Worm (Caenorhabditis elegans) whole organism, dauer: Measurements from ENCODE around the gene hex-5.

ENCODE experiments used
- unc-62 ChIP-seq: sonication (generic microtip); optimal IDR thresholded peaks from 2 replicates; lab custom pipeline; 2017; ENCODE audit warnings: missing biosample characterization, missing genetic modification reagents, missing genetic modification characterization

Gene hex-5

ce11 chrX:14905161-14905560, at the start of gene hex-5:
Gene hex-5 (minus strand): TSS chrX:14905261.
- TF ChIP-seq unc-62 (GFP tag; lab: Kevin White, UChicago): no peak

- no peak for TF ChIP-seq unc-62 (GFP tag; lab: Kevin White, UChicago)
Measured at ce11 chrX:14954548-14954947, 49.5 kb upstream of the hex-5 start, which contains the start of gene pag-3. Gene pag-3 (minus strand): TSS chrX:14954648.

- no peak for TF ChIP-seq unc-62 (GFP tag; lab: Kevin White, UChicago)
Measured at ce11 chrX:14951797-14952196, 46.7 kb upstream of the hex-5 start.

ce11 chrX:14947355-14947668, 42.3 kb upstream of the hex-5 start:
- no peak for TF ChIP-seq unc-62 (GFP tag; lab: Kevin White, UChicago)

- no peak for TF ChIP-seq unc-62 (GFP tag; lab: Kevin White, UChicago)
Measured at ce11 chrX:14946464-14947354, 41.6 kb upstream of the hex-5 start.

- no peak for TF ChIP-seq unc-62 (GFP tag; lab: Kevin White, UChicago)
Measured at ce11 chrX:14946217-14946463, 41.1 kb upstream of the hex-5 start, which contains the start of gene mrp-5. Gene mrp-5 (minus strand): TSS chrX:14946317.

ce11 chrX:14938188-14938587, 33.1 kb upstream of the hex-5 start:
- no peak for TF ChIP-seq unc-62 (GFP tag; lab: Kevin White, UChicago)

- TF ChIP-seq unc-62 (GFP tag; lab: Kevin White, UChicago): no peak
Measured at ce11 chrX:14931443-14931842, 26.4 kb upstream of the hex-5 start.

- no peak for TF ChIP-seq unc-62 (GFP tag; lab: Kevin White, UChicago)
Measured at ce11 chrX:14929512-14929911, 24.5 kb upstream of the hex-5 start.

- no peak for TF ChIP-seq unc-62 (GFP tag; lab: Kevin White, UChicago)
Measured at ce11 chrX:14928854-14929253, 23.8 kb upstream of the hex-5 start, which contains the start of gene ntr-2. Gene ntr-2 (minus strand): TSS chrX:14928954.

- no peak for TF ChIP-seq unc-62 (GFP tag; lab: Kevin White, UChicago)
Measured at ce11 chrX:14922758-14923157, 17.7 kb upstream of the hex-5 start.

ce11 chrX:14920880-14921279, 15.8 kb upstream of the hex-5 start:
- TF ChIP-seq unc-62 (GFP tag; lab: Kevin White, UChicago): no peak

- TF ChIP-seq unc-62 (GFP tag; lab: Kevin White, UChicago): no peak
Measured at ce11 chrX:14918538-14918937, 13.5 kb upstream of the hex-5 start, which contains the start of gene npr-40. Gene npr-40 (plus strand): TSS chrX:14918838.

ce11 chrX:14916767-14917166, 11.7 kb upstream of the hex-5 start:
- no peak for TF ChIP-seq unc-62 (GFP tag; lab: Kevin White, UChicago)

- no peak for TF ChIP-seq unc-62 (GFP tag; lab: Kevin White, UChicago)
Measured at ce11 chrX:14910689-14911088, 5.6 kb upstream of the hex-5 start.

ce11 chrX:14907257-14907801, 2.3 kb upstream of the hex-5 start:
- TF ChIP-seq unc-62 (GFP tag; lab: Kevin White, UChicago): no peak

- TF ChIP-seq unc-62 (GFP tag; lab: Kevin White, UChicago): no peak
Measured at ce11 chrX:14903424-14903823, 1.6 kb downstream of the hex-5 start.
